Worm (Caenorhabditis elegans): Measurements from ENCODE around the gene Y45F10C.2.

Gene Y45F10C.2

DNA sequence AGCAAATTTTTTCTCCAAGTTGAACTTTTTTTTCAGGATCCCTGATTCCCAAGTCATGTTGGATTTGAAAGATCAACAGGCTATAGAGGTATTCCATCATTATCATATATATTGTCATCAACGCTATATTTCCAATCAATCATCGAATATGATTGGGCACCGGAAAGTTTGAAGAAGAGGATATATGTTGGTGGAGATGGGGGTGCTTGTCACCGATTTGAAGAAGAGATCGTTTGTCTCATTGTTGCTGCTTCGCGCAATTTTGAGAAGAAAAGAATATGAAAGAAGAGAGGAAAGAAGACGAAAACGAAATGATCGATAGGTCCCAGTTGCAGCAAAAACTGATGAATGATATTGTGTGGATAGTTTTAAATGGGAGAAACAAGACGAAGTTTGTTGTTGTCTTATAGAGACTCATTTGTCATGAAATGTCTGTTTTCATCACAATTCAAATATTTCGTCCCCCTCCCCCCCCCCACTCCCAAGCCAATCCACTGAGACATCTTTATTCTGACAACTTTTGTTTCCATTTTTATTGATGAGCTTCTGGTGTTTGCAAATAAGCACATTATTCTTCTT is 26.9 kb upstream of the Y45F10C.2 start, which contains the start of gene T23G4.2:
Gene T23G4.2, minus strand, starts transcription at position 255 of the 579 bp plus-strand sequence.
- no peak for TF ChIP-seq mls-2 (tag; optimal IDR thresholded peaks at IDR 0.05)
- TF ChIP-seq nhr-237 (tag; optimal IDR thresholded peaks at IDR 0.05) = no peak
- TF ChIP-seq sem-2 (GFP tag; optimal IDR thresholded peaks at IDR 0.05) = no peak
- TF ChIP-seq unc-62 (GFP tag; optimal IDR thresholded peaks at IDR 0.05) = peak; percentile 87

DNA sequence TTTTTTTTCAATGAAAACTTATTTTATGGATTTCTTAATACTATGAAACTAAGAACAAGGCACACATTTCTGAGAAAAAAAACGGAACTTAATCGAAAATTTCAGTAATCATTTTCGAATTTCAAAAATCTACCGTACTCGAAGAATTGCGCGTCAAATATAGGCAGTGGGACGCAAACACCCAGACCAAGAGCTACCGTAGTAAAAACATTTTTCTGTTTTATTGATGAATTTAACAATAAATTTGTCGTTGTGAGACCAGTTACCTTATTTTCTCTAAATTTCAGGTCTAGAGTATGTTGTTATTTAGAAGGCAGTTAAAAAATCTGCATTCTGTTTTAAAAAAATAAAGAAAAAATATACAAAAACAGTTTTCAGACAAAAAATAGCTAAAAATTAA is 25.2 kb upstream of the Y45F10C.2 start:
- TF ChIP-seq mls-2 (tag; optimal IDR thresholded peaks at IDR 0.05) (no peak), ceh-39 (tag; optimal IDR thresholded peaks at IDR 0.05) (no peak), bed-3 (GFP tag; optimal IDR thresholded peaks at IDR 0.05) (no peak), nhr-2 (tag; optimal IDR thresholded peaks at IDR 0.05) (no peak), zip-8 (tag; optimal IDR thresholded peaks at IDR 0.05) (no peak), unc-62 (GFP tag; optimal IDR thresholded peaks at IDR 0.05) (no peak)

DNA sequence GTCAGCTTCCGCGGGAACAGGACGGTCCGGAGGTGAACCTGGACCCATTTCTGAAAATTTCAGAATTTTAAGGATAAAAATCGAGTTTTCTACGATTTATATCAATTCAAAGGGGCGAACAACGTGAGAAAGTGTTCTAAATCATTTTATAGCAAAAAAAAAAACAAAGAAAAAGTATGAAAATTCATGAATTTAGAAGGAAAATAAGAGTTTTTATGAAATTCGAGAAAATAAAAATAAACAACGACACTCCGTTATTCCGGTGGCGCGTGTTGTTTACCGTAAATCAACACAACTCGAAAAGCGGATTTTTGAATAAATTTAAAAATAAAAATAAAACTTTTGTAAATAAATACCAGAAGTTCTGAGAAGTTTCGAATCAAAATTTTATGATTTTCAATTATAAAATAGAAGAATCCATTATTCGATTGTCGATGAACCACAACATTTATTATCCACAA is 24.5 kb upstream of the Y45F10C.2 start, which contains the start of gene nyn-1:
Gene nyn-1, minus strand, starts transcription at position 51 of the 461 bp plus-strand sequence.
- TF ChIP-seq unc-39 (tag; optimal IDR thresholded peaks at IDR 0.05) (no peak), tbx-8 (GFP tag; optimal IDR thresholded peaks at IDR 0.05) (no peak), unc-120 (tag; optimal IDR thresholded peaks at IDR 0.05; ENCODE audit: poor library complexity, severe bottlenecking) (no peak), ceh-83 (GFP tag; optimal IDR thresholded peaks at IDR 0.05) (no peak), lin-32 (GFP tag; optimal IDR thresholded peaks at IDR 0.05) (no peak), M03D4.4 (tag; optimal IDR thresholded peaks at IDR 0.05) (no peak), zip-8 (tag; optimal IDR thresholded peaks at IDR 0.05) (no peak), sem-2 (GFP tag; optimal IDR thresholded peaks at IDR 0.05) (no peak), nhr-28 (tag; optimal IDR thresholded peaks at IDR 0.05) (no peak), ztf-11 (tag; optimal IDR thresholded peaks at IDR 0.05) (no peak), ces-1 (GFP tag; optimal IDR thresholded peaks at IDR 0.05) (no peak)

DNA sequence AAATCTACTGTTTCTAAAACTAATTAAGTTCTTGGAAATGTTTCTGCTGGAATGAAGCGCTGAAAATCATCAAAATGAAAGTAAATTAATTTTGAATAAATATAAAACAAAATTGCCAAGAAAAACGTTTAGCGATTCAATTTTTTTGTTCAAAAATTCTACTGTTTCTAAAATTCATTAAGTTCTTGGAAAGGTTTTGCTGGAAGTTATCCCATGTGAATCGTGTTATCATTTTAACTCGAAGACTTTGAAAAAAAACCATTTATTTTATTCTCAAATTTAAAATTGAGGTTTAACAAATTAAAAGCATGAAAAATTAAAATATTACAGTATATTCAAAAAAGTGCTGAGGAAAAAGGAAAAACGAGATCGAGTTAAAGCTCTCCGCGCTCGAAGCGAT is 22.4 kb upstream of the Y45F10C.2 start:
- TF ChIP-seq flh-1 (GFP tag; optimal IDR thresholded peaks at IDR 0.05) = no peak
- no peak for TF ChIP-seq elt-3 (tag; optimal IDR thresholded peaks at IDR 0.05)
- no peak for TF ChIP-seq ceh-43 (GFP tag; optimal IDR thresholded peaks at IDR 0.05)
- no peak for TF ChIP-seq nhr-76 (tag; optimal IDR thresholded peaks at IDR 0.05)
- TF ChIP-seq ces-1 (GFP tag; optimal IDR thresholded peaks at IDR 0.05) = no peak
- TF ChIP-seq nhr-12 (tag; optimal IDR thresholded peaks at IDR 0.05) = no peak
- TF ChIP-seq zip-8 (tag; optimal IDR thresholded peaks at IDR 0.05) = no peak
- TF ChIP-seq bed-3 (GFP tag; optimal IDR thresholded peaks at IDR 0.05) = no peak
- TF ChIP-seq elt-1 (tag; optimal IDR thresholded peaks at IDR 0.05; ENCODE audit: borderline replicate concordance, insufficient read depth) = no peak
- TF ChIP-seq unc-39 (tag; optimal IDR thresholded peaks at IDR 0.05) = no peak
- TF ChIP-seq pha-4 (tag; optimal IDR thresholded peaks at IDR 0.05) = no peak
- no peak for TF ChIP-seq mls-2 (tag; optimal IDR thresholded peaks at IDR 0.05)
- no peak for TF ChIP-seq lin-32 (GFP tag; optimal IDR thresholded peaks at IDR 0.05)
- TF ChIP-seq nhr-2 (tag; optimal IDR thresholded peaks at IDR 0.05) = no peak
- no peak for TF ChIP-seq lin-13 (tag; optimal IDR thresholded peaks at IDR 0.05)
- TF ChIP-seq lsy-2 (tag; optimal IDR thresholded peaks at IDR 0.05) = no peak
- TF ChIP-seq mab-5 (tag; optimal IDR thresholded peaks at IDR 0.05) = no peak
- TF ChIP-seq sptf-1 (tag; optimal IDR thresholded peaks at IDR 0.05) = no peak
- no peak for TF ChIP-seq M03D4.4 (tag; optimal IDR thresholded peaks at IDR 0.05)
- TF ChIP-seq drap-1 (GFP tag; optimal IDR thresholded peaks at IDR 0.05) = no peak

DNA sequence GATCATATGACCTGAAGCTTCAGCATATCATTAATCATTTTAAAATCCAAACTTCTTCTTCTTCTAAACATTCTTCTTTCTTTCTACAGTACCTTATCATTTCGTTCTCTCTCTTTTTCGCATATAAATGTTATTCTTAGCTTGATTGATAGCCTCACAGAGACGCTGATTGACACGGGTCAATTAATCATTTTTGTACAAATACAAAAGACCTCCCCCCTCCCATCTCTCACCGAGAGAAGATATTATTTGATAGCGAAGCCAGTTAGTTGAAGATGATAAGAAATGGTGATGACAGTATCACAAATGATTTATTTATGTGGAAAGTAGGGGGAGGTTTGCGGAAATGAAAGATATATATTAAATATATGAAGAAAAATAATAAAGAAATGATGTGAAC is 20.3 kb upstream of the Y45F10C.2 start:
- TF ChIP-seq ceh-39 (tag; optimal IDR thresholded peaks at IDR 0.05) = no peak
- TF ChIP-seq sptf-1 (tag; optimal IDR thresholded peaks at IDR 0.05) = no peak
- no peak for TF ChIP-seq nhr-2 (tag; optimal IDR thresholded peaks at IDR 0.05)
- TF ChIP-seq elt-3 (tag; optimal IDR thresholded peaks at IDR 0.05) = peak; percentile 78
- no peak for TF ChIP-seq ham-2 (GFP tag; optimal IDR thresholded peaks at IDR 0.05)
- no peak for TF ChIP-seq drap-1 (GFP tag; optimal IDR thresholded peaks at IDR 0.05)
- no peak for TF ChIP-seq lsy-2 (tag; optimal IDR thresholded peaks at IDR 0.05)
- peak; percentile 94 for TF ChIP-seq unc-62 (GFP tag; optimal IDR thresholded peaks at IDR 0.05)
- no peak for TF ChIP-seq ztf-11 (tag; optimal IDR thresholded peaks at IDR 0.05)
- TF ChIP-seq sem-2 (GFP tag; optimal IDR thresholded peaks at IDR 0.05) = no peak
- peak; percentile 57 for TF ChIP-seq mab-5 (tag; optimal IDR thresholded peaks at IDR 0.05)
- TF ChIP-seq cnd-1 (tag; optimal IDR thresholded peaks at IDR 0.05) = no peak
- no peak for TF ChIP-seq nhr-76 (tag; optimal IDR thresholded peaks at IDR 0.05)
- no peak for TF ChIP-seq blmp-1 (tag; optimal IDR thresholded peaks at IDR 0.05)
- no peak for TF ChIP-seq pha-4 (tag; optimal IDR thresholded peaks at IDR 0.05)
- no peak for TF ChIP-seq mls-2 (tag; optimal IDR thresholded peaks at IDR 0.05)
- TF ChIP-seq nhr-12 (tag; optimal IDR thresholded peaks at IDR 0.05) = no peak
- no peak for TF ChIP-seq lin-13 (tag; optimal IDR thresholded peaks at IDR 0.05)
